Worm (Caenorhabditis elegans) whole organism, young adult: ENCODE results near the gene txt-5.

Experiments
- B0336.3 ChIP-seq: fragments of 200-800 bp; sonication (Bioruptor generic); IDR thresholded peaks from 2 replicates; pipeline ENCODE4 v1.3.6; 2022; ENCODE audit warnings: missing genetic modification characterization, missing compliant biosample characterization
- F23B12.7 ChIP-seq: sonication (generic microtip); optimal IDR thresholded peaks from 2 replicates; lab custom pipeline; 2017; ENCODE audit warnings: missing genetic modification characterization, mild to moderate bottlenecking, missing compliant biosample characterization, antibody characterized with exemption, moderate library complexity; ENCODE audit not compliant: insufficient read depth
- F33H1.4 ChIP-seq: fragments of 200-800 bp; sonication (Bioruptor generic); IDR thresholded peaks from 2 replicates; pipeline ENCODE4 v1.3.6; 2022; ENCODE audit warnings: missing genetic modification reagents, missing genetic modification characterization, missing compliant biosample characterization
- F37B4.10 ChIP-seq: fragments of 200-800 bp; sonication (Bioruptor generic); IDR thresholded peaks from 2 replicates; pipeline ENCODE4 v1.3.6; 2022; ENCODE audit warnings: missing genetic modification characterization, missing compliant biosample characterization
- K12H6.12 ChIP-seq: fragments of 200-800 bp; sonication (Bioruptor generic); optimal IDR thresholded peaks from 2 replicates; lab custom pipeline; 2018; ENCODE audit warnings: mild to moderate bottlenecking, missing genetic modification characterization, missing compliant biosample characterization
- Y95B8A.8 ChIP-seq: fragments of 200-800 bp; sonication (Bioruptor generic); IDR thresholded peaks from 2 replicates; pipeline ENCODE4 v1.3.6; 2022; ENCODE audit warnings: missing genetic modification reagents, missing genetic modification characterization, missing compliant biosample characterization
- attf-5 ChIP-seq: fragments of 200-800 bp; sonication (Bioruptor generic); optimal IDR thresholded peaks from 2 replicates; lab custom pipeline; 2018; ENCODE audit warnings: mild to moderate bottlenecking, missing genetic modification characterization, missing compliant biosample characterization
- cebp-1 ChIP-seq, 2 experiments: fragments of 200-800 bp in 1 of 2; sonication (Bioruptor generic) in 1 of 2; sonication (generic microtip) in 1 of 2; IDR thresholded peaks in 1 of 2; optimal IDR thresholded peaks in 1 of 2; 2 replicates each; pipeline versions ENCODE4 v1.3.6 to Lab custom; 2017 to 2022; ENCODE audit warnings: missing compliant biosample characterization in 2 of 2, missing genetic modification characterization in 2 of 2, mild to moderate bottlenecking in 1 of 2, missing genetic modification reagents in 1 of 2, moderate library complexity in 1 of 2
- ceh-58 ChIP-seq: fragments of 200-800 bp; sonication (Bioruptor generic); IDR thresholded peaks from 2 replicates; pipeline ENCODE4 v1.3.6; 2022; ENCODE audit warnings: missing genetic modification characterization, missing compliant biosample characterization
- ceh-91 ChIP-seq: fragments of 200-800 bp; sonication (Bioruptor generic); IDR thresholded peaks from 2 replicates; pipeline ENCODE4 v1.3.6; 2022; ENCODE audit warnings: missing genetic modification reagents, missing genetic modification characterization, missing compliant biosample characterization
- chd-7 ChIP-seq: sonication (generic microtip); optimal IDR thresholded peaks from 2 replicates; lab custom pipeline; 2016; ENCODE audit warnings: mild to moderate bottlenecking, missing genetic modification characterization, moderate library complexity, missing compliant biosample characterization
- efl-1 ChIP-seq: fragments of 150-350 bp; optimal IDR thresholded peaks from 2 replicates; lab custom pipeline; 2014; ENCODE audit warnings: missing biosample characterization, missing genetic modification reagents, missing genetic modification characterization
- egl-18 ChIP-seq: fragments of 200-800 bp; sonication (Bioruptor generic); IDR thresholded peaks from 2 replicates; pipeline ENCODE4 v1.3.6; 2022; ENCODE audit warnings: missing genetic modification reagents, missing genetic modification characterization, missing compliant biosample characterization
- hlh-26 ChIP-seq: fragments of 200-800 bp; sonication (Bioruptor generic); conservative IDR thresholded peaks from 2 replicates; pipeline ENCODE4 v1.3.6; 2022; ENCODE audit warnings: missing genetic modification reagents, missing genetic modification characterization, missing compliant biosample characterization
- lag-1 ChIP-seq: fragments of 200-800 bp; sonication (Bioruptor generic); IDR thresholded peaks from 2 replicates; pipeline ENCODE4 v1.3.6; 2022; ENCODE audit warnings: missing genetic modification reagents, missing genetic modification characterization, missing compliant biosample characterization
- let-526 ChIP-seq: fragments of 200-800 bp; sonication (Bioruptor generic); IDR thresholded peaks from 2 replicates; pipeline ENCODE4 v1.3.6; 2022; ENCODE audit warnings: missing genetic modification reagents, missing genetic modification characterization, missing compliant biosample characterization
- lin-26 ChIP-seq: fragments of 200-800 bp; sonication (Bioruptor generic); IDR thresholded peaks from 2 replicates; pipeline ENCODE4 v1.3.6; 2022; ENCODE audit warnings: missing genetic modification reagents, missing genetic modification characterization, missing compliant biosample characterization
- lin-35 ChIP-seq, 3 experiments: fragments of 150-350 bp in 2 of 3; sonication (generic microtip) in 1 of 3; optimal IDR thresholded peaks; 2 replicates each; lab custom pipeline; 2014 to 2018; ENCODE audit warnings: missing biosample characterization in 3 of 3, missing genetic modification characterization in 3 of 3, missing genetic modification reagents in 3 of 3
- lsy-27 ChIP-seq: sonication (generic microtip); optimal IDR thresholded peaks from 2 replicates; lab custom pipeline; 2017; ENCODE audit warnings: missing genetic modification characterization, mild to moderate bottlenecking, missing compliant biosample characterization, antibody characterized with exemption, missing genotype, borderline replicate concordance; ENCODE audit not compliant: insufficient read depth
- madf-3 ChIP-seq: fragments of 200-800 bp; sonication (Bioruptor generic); IDR thresholded peaks from 2 replicates; pipeline ENCODE4 v1.3.6; 2022; ENCODE audit warnings: missing genetic modification reagents, missing genetic modification characterization, missing compliant biosample characterization
- madf-6 ChIP-seq: fragments of 200-800 bp; sonication (Bioruptor generic); IDR thresholded peaks from 2 replicates; pipeline ENCODE4 v1.3.6; 2022; ENCODE audit warnings: missing genetic modification reagents, missing genetic modification characterization, missing compliant biosample characterization
- madf-8 ChIP-seq: fragments of 200-800 bp; sonication (Bioruptor generic); conservative IDR thresholded peaks from 2 replicates; pipeline ENCODE4 v1.3.6; 2022; ENCODE audit warnings: missing genetic modification reagents, missing genetic modification characterization, missing compliant biosample characterization
- mcd-1 ChIP-seq: fragments of 200-800 bp; sonication (Bioruptor generic); IDR thresholded peaks from 2 replicates; pipeline ENCODE4 v1.3.6; 2022; ENCODE audit warnings: missing genetic modification reagents, missing genetic modification characterization, missing compliant biosample characterization
- mes-4 ChIP-seq: sonication (generic microtip); optimal IDR thresholded peaks from 2 replicates; lab custom pipeline; 2016; ENCODE audit warnings: missing genotype, missing genetic modification characterization, missing compliant biosample characterization
- nhr-80 ChIP-seq: sonication (generic microtip); optimal IDR thresholded peaks from 2 replicates; lab custom pipeline; 2016; ENCODE audit warnings: missing genetic modification characterization, missing compliant biosample characterization
- sea-2 ChIP-seq: fragments of 200-800 bp; sonication (Bioruptor generic); IDR thresholded peaks from 2 replicates; pipeline ENCODE4 v1.3.6; 2022; ENCODE audit warnings: missing genetic modification characterization, missing compliant biosample characterization
- snpc-1.3 ChIP-seq: sonication (generic microtip); optimal IDR thresholded peaks from 2 replicates; lab custom pipeline; 2017; ENCODE audit warnings: missing genetic modification characterization, mild to moderate bottlenecking, missing compliant biosample characterization, antibody characterized with exemption, moderate library complexity, missing genotype, missing genetic modification reagents; ENCODE audit not compliant: insufficient read depth
- sptf-2 ChIP-seq: fragments of 200-800 bp; sonication (Bioruptor generic); optimal IDR thresholded peaks from 2 replicates; lab custom pipeline; 2018; ENCODE audit warnings: mild to moderate bottlenecking, missing genetic modification characterization, missing compliant biosample characterization
- zfh-2 ChIP-seq: fragments of 200-800 bp; sonication (Bioruptor generic); conservative IDR thresholded peaks from 2 replicates; pipeline ENCODE4 v1.3.6; 2022; ENCODE audit warnings: missing genetic modification reagents, missing genetic modification characterization, missing compliant biosample characterization

The txt-5 gene

DNA sequence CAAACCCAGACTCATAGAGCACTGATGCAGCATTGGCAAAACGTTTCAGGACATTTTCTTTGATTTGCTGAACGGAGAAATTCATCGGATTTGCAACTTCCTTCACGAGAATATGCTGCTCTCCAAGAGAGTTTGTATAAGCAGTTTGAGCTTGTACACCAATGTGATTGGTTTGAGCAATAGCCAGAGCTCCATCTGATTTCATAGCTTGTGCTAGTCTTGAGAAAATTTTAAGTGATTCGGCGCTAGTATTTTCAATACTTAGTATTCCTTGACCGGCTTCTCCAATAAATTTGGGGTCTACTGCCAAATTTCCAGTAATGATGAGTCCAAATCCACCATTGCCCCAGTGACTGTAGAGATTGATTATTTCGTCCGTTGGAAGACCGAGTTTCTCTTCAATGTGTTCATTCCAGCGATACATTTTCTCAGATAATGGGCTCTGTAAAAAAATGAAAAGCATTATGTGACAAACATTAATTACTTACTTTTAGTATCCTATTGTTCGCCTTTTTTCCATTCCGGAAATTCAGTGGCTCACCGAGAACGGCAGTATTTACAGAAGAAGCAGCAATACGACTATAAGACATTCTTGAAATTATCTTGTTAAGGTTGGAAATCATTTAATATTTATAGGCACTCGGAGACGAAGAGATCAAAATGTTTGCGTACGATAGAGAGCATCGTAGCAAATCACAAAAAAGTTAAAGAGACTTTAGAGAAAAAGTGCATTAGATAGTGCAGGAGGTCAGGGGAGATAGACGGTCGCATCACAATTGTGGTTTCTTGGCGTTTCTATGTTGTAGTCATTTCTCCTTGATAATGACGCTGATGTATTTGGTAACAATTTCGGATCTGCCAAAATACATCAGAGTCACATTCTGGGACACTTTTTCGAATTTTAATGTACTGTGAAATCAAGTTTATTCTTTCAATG lies 27.3 kb downstream of the txt-5 start, which contains the start of gene ZK742.3:
TSS of gene ZK742.3 (minus strand) at position 593 of the 937 bp plus-strand sequence.
- no peak for TF ChIP-seq cebp-1 (GFP tag; IDR thresholded peaks at IDR 0.05; lab: Robert Waterston, UW)
- TF ChIP-seq cebp-1 (tag; optimal IDR thresholded peaks at IDR 0.05; lab: Kevin White, UChicago): peak; percentile 4
- no peak for TF ChIP-seq Y95B8A.8 (GFP tag; lab: Robert Waterston, UW)
- TF ChIP-seq lin-26: 0 out of 2 replicates have a peak, but pooled peaks have one; percentile 20
- TF ChIP-seq nhr-80 (tag; lab: Kevin White, UChicago): peak; percentile 63
- TF ChIP-seq attf-5 (GFP tag; lab: Kevin White, UChicago): peak; percentile 6
- TF ChIP-seq F33H1.4 (GFP tag; lab: Robert Waterston, UW): no peak
- no peak for TF ChIP-seq sea-2 (GFP tag; lab: Robert Waterston, UW)
- no peak for TF ChIP-seq lsy-27 (tag; lab: Kevin White, UChicago)

ce11 chrV:7808444-7808843 lies 28.5 kb downstream of the txt-5 start:
- TF ChIP-seq madf-6 (GFP tag; lab: Robert Waterston, UW) (0 out of 2 replicates have a peak, but pooled peaks have one; percentile 15), madf-8 (GFP tag; lab: Robert Waterston, UW) (no peak)

DNA sequence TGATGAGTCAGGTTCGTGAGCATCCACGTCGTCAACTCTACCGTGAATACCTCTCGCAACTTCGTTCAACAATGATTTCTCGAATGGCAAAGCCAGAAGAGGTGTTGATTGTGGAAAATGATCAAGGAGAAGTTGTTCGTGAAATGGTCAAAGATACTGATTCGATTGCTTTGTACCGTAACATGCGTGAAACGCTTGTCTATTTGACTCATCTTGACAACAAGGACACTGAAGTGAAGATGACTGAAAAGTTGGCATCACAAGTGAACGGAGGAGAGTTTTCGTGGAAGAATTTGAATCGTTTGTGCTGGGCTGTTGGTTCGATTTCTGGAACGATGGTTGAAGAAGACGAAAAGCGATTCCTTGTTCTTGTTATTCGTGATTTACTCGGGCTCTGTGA lies 30.3 kb downstream of the txt-5 start:
- TF ChIP-seq K12H6.12 (tag; lab: Kevin White, UChicago): no peak
- TF ChIP-seq B0336.3: no peak
- no peak for TF ChIP-seq let-526 (GFP tag; lab: Robert Waterston, UW)
- no peak for TF ChIP-seq ceh-91 (GFP tag; lab: Robert Waterston, UW)
- TF ChIP-seq chd-7 (tag; lab: Kevin White, UChicago): no peak
- TF ChIP-seq lin-35 (GFP tag; optimal IDR thresholded peaks at IDR 0.05; lab: Kevin White, UChicago): no peak
- no peak for TF ChIP-seq egl-18
- TF ChIP-seq sptf-2: no peak
- TF ChIP-seq ceh-58: no peak
- TF ChIP-seq lag-1 (GFP tag; lab: Robert Waterston, UW): no peak
- TF ChIP-seq efl-1 (GFP tag; lab: Kevin White, UChicago): no peak
- TF ChIP-seq madf-3: no peak
- no peak for TF ChIP-seq F23B12.7 (tag; lab: Kevin White, UChicago)
- no peak for TF ChIP-seq snpc-1.3 (tag; lab: Kevin White, UChicago)
- no peak for TF ChIP-seq mes-4 (tag; lab: Kevin White, UChicago)
- no peak for TF ChIP-seq hlh-26 (GFP tag; lab: Robert Waterston, UW)
- no peak for TF ChIP-seq zfh-2 (GFP tag; lab: Robert Waterston, UW)
- no peak for TF ChIP-seq mcd-1 (GFP tag; lab: Robert Waterston, UW)

DNA sequence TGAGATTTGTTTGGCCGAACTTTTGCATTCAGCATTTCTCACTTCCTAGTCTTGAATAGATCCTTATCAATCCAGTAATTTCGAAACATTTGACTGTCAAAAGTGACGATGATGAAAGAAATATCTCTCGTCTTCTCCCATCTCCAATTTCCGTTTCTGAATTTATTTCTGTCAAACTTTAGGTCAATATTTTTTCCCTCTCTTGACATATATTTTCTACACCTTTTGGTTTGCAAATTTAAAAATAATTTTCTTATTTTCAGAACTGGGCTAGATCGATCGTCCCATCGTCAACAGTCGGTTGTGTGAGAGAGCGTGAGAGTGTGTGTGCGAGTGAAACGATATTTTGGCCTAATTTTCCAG lies 32.2 kb downstream of the txt-5 start, which contains the start of gene xpo-1:
TSS of gene xpo-1 (plus strand) at position 264 of the 363 bp plus-strand sequence.
- 0 out of 2 replicates have a peak, but pooled peaks have one; percentile 33 for TF ChIP-seq F37B4.10 (GFP tag; lab: Robert Waterston, UW)
- no peak for TF ChIP-seq sptf-2
- TF ChIP-seq cebp-1 (GFP tag; IDR thresholded peaks at IDR 0.05; lab: Robert Waterston, UW): no peak
- peak; percentile 47 for TF ChIP-seq cebp-1 (tag; optimal IDR thresholded peaks at IDR 0.05; lab: Kevin White, UChicago)
